Worm (Caenorhabditis elegans) whole organism, mixed stage, embryonic: ENCODE results near the gene F10E9.7.

Experiments used
- blmp-1 ChIP-seq: fragments of 150-350 bp; optimal IDR thresholded peaks from 2 replicates; lab custom pipeline; 2014; ENCODE audit warnings: missing biosample characterization, missing genetic modification characterization
- cnd-1 ChIP-seq: fragments of 200-800 bp; sonication (Bioruptor generic); optimal IDR thresholded peaks from 2 replicates; lab custom pipeline; 2018; ENCODE audit warnings: mild to moderate bottlenecking, missing genetic modification characterization, missing compliant biosample characterization
- elt-3 ChIP-seq: fragments of 150-350 bp; optimal IDR thresholded peaks from 2 replicates; lab custom pipeline; 2014; ENCODE audit warnings: missing biosample characterization, missing genetic modification characterization
- lin-13 ChIP-seq: fragments of 150-350 bp; optimal IDR thresholded peaks from 2 replicates; lab custom pipeline; 2014; ENCODE audit warnings: missing biosample characterization, missing genetic modification characterization
- nhr-28 ChIP-seq: fragments of 150-350 bp; optimal IDR thresholded peaks from 2 replicates; lab custom pipeline; 2014; ENCODE audit warnings: missing biosample characterization, missing genetic modification characterization
- pha-4 ChIP-seq: fragments of 150-350 bp; optimal IDR thresholded peaks from 2 replicates; lab custom pipeline; 2018; ENCODE audit warnings: missing biosample characterization, missing genetic modification reagents, missing genetic modification characterization
- sem-2 ChIP-seq: fragments of 200-800 bp; sonication (Bioruptor generic); optimal IDR thresholded peaks from 2 replicates; lab custom pipeline; 2018; ENCODE audit warnings: mild to moderate bottlenecking, missing genetic modification characterization, missing compliant biosample characterization
- snpc-4 ChIP-seq: fragments of 150-350 bp; optimal IDR thresholded peaks from 2 replicates; lab custom pipeline; 2014; ENCODE audit warnings: missing biosample characterization, missing genetic modification characterization
- unc-39 ChIP-seq: fragments of 150-350 bp; optimal IDR thresholded peaks from 2 replicates; lab custom pipeline; 2014; ENCODE audit warnings: missing biosample characterization, missing genetic modification characterization

DNA sequence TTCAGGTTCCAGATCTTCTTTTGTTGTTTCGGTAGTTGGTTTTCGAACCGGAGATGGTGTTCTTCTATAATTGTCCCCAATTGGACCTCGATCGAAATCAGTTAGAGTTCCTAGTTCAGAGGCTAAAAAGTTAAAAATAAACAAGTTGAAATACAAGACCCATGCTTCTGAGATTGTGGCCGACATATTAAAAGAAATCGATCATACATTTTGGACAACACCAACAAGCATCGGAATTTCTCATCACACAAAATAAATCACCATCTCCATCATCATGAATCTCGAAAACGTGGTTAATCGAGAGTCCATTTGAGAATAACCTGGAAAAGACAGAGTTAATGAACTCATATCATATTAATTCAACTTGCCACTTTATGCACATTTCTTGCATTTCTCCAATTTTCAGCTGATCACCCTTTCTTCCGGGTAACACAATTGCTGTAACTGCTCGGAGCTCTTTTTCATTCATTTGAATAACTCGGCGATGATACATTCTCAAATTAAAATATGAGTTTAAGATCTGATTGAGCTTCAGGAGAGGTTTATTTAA, 35.5 kb downstream of the F10E9.7 start, which contains the start of the genes mps-4 and F09G8.10:
- TF ChIP-seq snpc-4 (no peak), blmp-1 (tag; lab: Kevin White, UChicago) (no peak), nhr-28 (tag; lab: Kevin White, UChicago) (no peak), sem-2 (GFP tag; lab: Kevin White, UChicago) (no peak), pha-4 (tag; lab: Kevin White, UChicago) (no peak), elt-3 (no peak), lin-13 (tag; lab: Kevin White, UChicago) (no peak), cnd-1 (tag; lab: Kevin White, UChicago) (no peak), unc-39 (tag; lab: Kevin White, UChicago) (no peak)
